Worm (Caenorhabditis elegans): ENCODE data around the gene catp-8.

DNA sequence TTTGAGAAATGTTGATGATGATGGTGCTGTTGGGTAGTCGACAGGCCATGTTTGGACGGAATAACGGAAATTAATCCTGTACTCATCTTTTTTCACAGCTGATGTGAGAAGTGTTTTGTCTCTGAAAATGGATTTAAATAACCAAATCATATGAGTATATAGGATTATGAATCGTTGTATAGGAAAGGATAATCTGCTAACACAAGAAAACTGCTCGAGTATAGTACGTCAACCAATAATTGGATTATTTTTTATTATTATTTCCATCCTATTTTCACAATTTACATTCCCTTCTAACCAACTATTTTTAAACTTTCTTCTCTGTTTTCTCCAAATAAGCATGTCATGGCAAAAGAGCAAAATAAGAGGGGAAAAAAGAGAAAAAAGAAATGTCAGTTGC is 43.3 kb downstream of the catp-8 start:
- TF ChIP-seq unc-3 (GFP tag; conservative IDR thresholded peaks at IDR 0.05), result no peak
- no peak for TF ChIP-seq unc-3 (tag; optimal IDR thresholded peaks at IDR 0.05)
- TF ChIP-seq ceh-14 (tag; optimal IDR thresholded peaks at IDR 0.05), result no peak
- TF ChIP-seq ttx-3 (tag; optimal IDR thresholded peaks at IDR 0.05), result no peak
- no peak for TF ChIP-seq K02D7.2 (tag; optimal IDR thresholded peaks at IDR 0.05)
- no peak for TF ChIP-seq ama-1 (optimal IDR thresholded peaks at IDR 0.05)
- no peak for TF ChIP-seq unc-86 (tag; optimal IDR thresholded peaks at IDR 0.05)
- TF ChIP-seq npax-4 (tag; optimal IDR thresholded peaks at IDR 0.05), result no peak
- TF ChIP-seq dmd-4 (tag; optimal IDR thresholded peaks at IDR 0.05; ENCODE audit: borderline replicate concordance), result no peak
- TF ChIP-seq ceh-34 (tag; optimal IDR thresholded peaks at IDR 0.05), result no peak
- no peak for TF ChIP-seq hlh-15 (tag; optimal IDR thresholded peaks at IDR 0.05)
- TF ChIP-seq unc-55 (GFP tag; optimal IDR thresholded peaks at IDR 0.05), result no peak
- TF ChIP-seq rnt-1 (tag; optimal IDR thresholded peaks at IDR 0.05), result no peak
